Worm (Caenorhabditis elegans) whole organism, L3 larva: ENCODE data around the gene srv-19.

Source experiments
- R02D3.7 ChIP-seq: fragments of 150-350 bp; optimal IDR thresholded peaks from 2 replicates; lab custom pipeline; 2014; ENCODE audit warnings: missing biosample characterization, missing genetic modification characterization
- ama-1 ChIP-seq: fragments of 150-350 bp; optimal IDR thresholded peaks from 2 replicates; lab custom pipeline; 2018
- ceh-16 ChIP-seq: sonication (generic microtip); optimal IDR thresholded peaks from 2 replicates; lab custom pipeline; 2017; ENCODE audit warnings: missing biosample characterization, missing genetic modification characterization
- ceh-28 ChIP-seq: fragments of 150-350 bp; optimal IDR thresholded peaks from 2 replicates; lab custom pipeline; 2014; ENCODE audit warnings: missing biosample characterization, missing genetic modification reagents, missing genetic modification characterization
- egl-27 ChIP-seq: sonication (generic microtip); optimal IDR thresholded peaks from 4 replicates; lab custom pipeline; 2017; ENCODE audit warnings: missing biosample characterization, missing genetic modification reagents, missing genetic modification characterization
- egl-5 ChIP-seq: fragments of 150-350 bp; optimal IDR thresholded peaks from 2 replicates; lab custom pipeline; 2017; ENCODE audit warnings: missing biosample characterization, missing genetic modification reagents, missing genetic modification characterization, inconsistent platforms
- elt-2 ChIP-seq: sonication (generic microtip); optimal IDR thresholded peaks from 2 replicates; lab custom pipeline; 2016; ENCODE audit warnings: missing genetic modification reagents, mild to moderate bottlenecking, missing genetic modification characterization, missing compliant biosample characterization
- elt-3 ChIP-seq, 3 experiments: fragments of 150-350 bp in 1 of 3; sonication (generic microtip) in 2 of 3; optimal IDR thresholded peaks; 2 replicates in 2 of 3; 4 replicates in 1 of 3; lab custom pipeline; 2014 to 2017; ENCODE audit warnings: missing biosample characterization in 3 of 3, missing genetic modification characterization in 3 of 3
- eor-1 ChIP-seq, 2 experiments: fragments of 150-350 bp; optimal IDR thresholded peaks; 2 replicates each; lab custom pipeline; 2014 to 2018; ENCODE audit warnings: missing biosample characterization in 2 of 2, missing genetic modification characterization in 2 of 2
- fkh-10 ChIP-seq: sonication (generic microtip); optimal IDR thresholded peaks from 2 replicates; lab custom pipeline; 2017; ENCODE audit warnings: missing biosample characterization, missing genetic modification reagents, missing genetic modification characterization
- fkh-2 ChIP-seq: fragments of 150-350 bp; optimal IDR thresholded peaks from 2 replicates; lab custom pipeline; 2014; ENCODE audit warnings: missing biosample characterization, missing genetic modification reagents, missing genetic modification characterization
- hmg-11 ChIP-seq: sonication (generic microtip); optimal IDR thresholded peaks from 2 replicates; lab custom pipeline; 2016; ENCODE audit warnings: missing genetic modification characterization, missing compliant biosample characterization
- lin-39 ChIP-seq: fragments of 150-350 bp; optimal IDR thresholded peaks from 2 replicates; lab custom pipeline; 2018; ENCODE audit warnings: missing biosample characterization, missing genetic modification reagents, missing genetic modification characterization
- lsy-12 ChIP-seq: sonication (generic microtip); optimal IDR thresholded peaks from 2 replicates; lab custom pipeline; 2016; ENCODE audit warnings: mild to moderate bottlenecking, missing genetic modification characterization, missing compliant biosample characterization
- mdl-1 ChIP-seq: fragments of 150-350 bp; optimal IDR thresholded peaks from 2 replicates; lab custom pipeline; 2014; ENCODE audit warnings: missing biosample characterization, missing genetic modification characterization
- nfya-1 ChIP-seq: sonication (generic microtip); optimal IDR thresholded peaks from 2 replicates; lab custom pipeline; 2017; ENCODE audit warnings: missing genetic modification characterization, mild to moderate bottlenecking, missing compliant biosample characterization, antibody characterized with exemption, moderate library complexity; ENCODE audit not compliant: insufficient read depth
- nhr-11 ChIP-seq: fragments of 150-350 bp; optimal IDR thresholded peaks from 2 replicates; lab custom pipeline; 2014; ENCODE audit warnings: missing biosample characterization, missing genetic modification characterization
- nhr-12 ChIP-seq: fragments of 150-350 bp; optimal IDR thresholded peaks from 2 replicates; lab custom pipeline; 2014; ENCODE audit warnings: missing biosample characterization, missing genetic modification characterization
- nhr-23 ChIP-seq: fragments of 150-350 bp; optimal IDR thresholded peaks from 2 replicates; lab custom pipeline; 2014; ENCODE audit warnings: missing biosample characterization, missing genetic modification reagents, missing genetic modification characterization
- nhr-28 ChIP-seq: fragments of 150-350 bp; optimal IDR thresholded peaks from 2 replicates; lab custom pipeline; 2014; ENCODE audit warnings: missing biosample characterization, missing genetic modification characterization
- nhr-76 ChIP-seq: fragments of 150-350 bp; sonication (generic microtip); optimal IDR thresholded peaks from 5 replicates; lab custom pipeline; 2014; ENCODE audit warnings: missing biosample characterization, missing genetic modification characterization
- pha-4 ChIP-seq: fragments of 150-350 bp; optimal IDR thresholded peaks from 2 replicates; lab custom pipeline; 2014; ENCODE audit warnings: missing biosample characterization, missing genetic modification reagents, missing genetic modification characterization
- pqm-1 ChIP-seq: fragments of 150-350 bp; optimal IDR thresholded peaks from 2 replicates; lab custom pipeline; 2017; ENCODE audit warnings: missing biosample characterization, missing genetic modification characterization, inconsistent platforms
- tbx-2 ChIP-seq: sonication (generic microtip); optimal IDR thresholded peaks from 2 replicates; lab custom pipeline; 2016; ENCODE audit warnings: mild to moderate bottlenecking, missing genetic modification characterization, missing compliant biosample characterization
- unc-62 ChIP-seq: fragments of 150-350 bp; sonication (generic microtip); optimal IDR thresholded peaks from 4 replicates; lab custom pipeline; 2014; ENCODE audit warnings: missing biosample characterization, missing genetic modification reagents, missing genetic modification characterization
- zag-1 ChIP-seq: fragments of 150-350 bp; optimal IDR thresholded peaks from 2 replicates; lab custom pipeline; 2014; ENCODE audit warnings: missing biosample characterization, missing genetic modification characterization
- ztf-11 ChIP-seq: fragments of 150-350 bp; optimal IDR thresholded peaks from 2 replicates; lab custom pipeline; 2014; ENCODE audit warnings: missing biosample characterization, missing genetic modification characterization
- ztf-4 ChIP-seq: fragments of 150-350 bp; optimal IDR thresholded peaks from 2 replicates; lab custom pipeline; 2014; ENCODE audit warnings: missing biosample characterization, missing genetic modification characterization

srv-19 gene

ce11 chrIV:5850765-5851377 lies 22.9 kb downstream of the srv-19 start:
- TF ChIP-seq elt-3 (tag; optimal IDR thresholded peaks at IDR 0.05; lab: Kevin White, UChicago), result no peak

- TF ChIP-seq hmg-11 (tag; lab: Kevin White, UChicago) (peak; percentile 83), mdl-1 (tag; lab: Kevin White, UChicago) (no peak), fkh-10 (GFP tag; lab: Kevin White, UChicago) (no peak), pha-4 (tag; lab: Kevin White, UChicago) (peak; percentile 5), eor-1 (tag; optimal IDR thresholded peaks at IDR 0.05; lab: Kevin White, UChicago) (no peak), egl-27 (no peak), nhr-12 (tag; lab: Kevin White, UChicago) (no peak), nhr-11 (tag; lab: Kevin White, UChicago) (no peak), tbx-2 (tag; lab: Kevin White, UChicago) (peak; percentile 77), elt-2 (peak; percentile 3), nfya-1 (peak; percentile 54)
Measured at ce11 chrIV:5847986-5848707, 25.6 kb downstream of the srv-19 start, which contains the start of gene sams-3. Gene sams-3, plus strand, starts transcription at chrIV:5848657.

ce11 chrIV:5846269-5846668 lies 27.5 kb downstream of the srv-19 start, which contains the start of gene sams-4:
Gene sams-4, minus strand, starts transcription at chrIV:5846369.
- TF ChIP-seq nfya-1, result no peak
- TF ChIP-seq mdl-1 (tag; lab: Kevin White, UChicago), result no peak
- no peak for TF ChIP-seq ztf-11
- TF ChIP-seq fkh-2 (tag; lab: Kevin White, UChicago), result no peak
- TF ChIP-seq nhr-12 (tag; lab: Kevin White, UChicago), result no peak
- no peak for TF ChIP-seq ceh-28 (tag; lab: Kevin White, UChicago)

ce11 chrIV:5842905-5843304 lies 30.8 kb downstream of the srv-19 start:
- no peak for TF ChIP-seq egl-27
- TF ChIP-seq lin-39 (tag; lab: Kevin White, UChicago), result no peak
- TF ChIP-seq nfya-1, result peak; percentile 69
- no peak for TF ChIP-seq ceh-16
- TF ChIP-seq ceh-28 (tag; lab: Kevin White, UChicago), result no peak
- TF ChIP-seq, all 47 proteins: peak for 1

ce11 chrIV:5839178-5839577 lies 34.5 kb downstream of the srv-19 start, which contains the start of gene C06E7.2:
Gene C06E7.2, plus strand, starts transcription at chrIV:5839478.
- TF ChIP-seq mdl-1 (tag; lab: Kevin White, UChicago) (no peak), nhr-11 (tag; lab: Kevin White, UChicago) (no peak), egl-27 (no peak), zag-1 (tag; lab: Kevin White, UChicago) (no peak), R02D3.7 (tag; lab: Kevin White, UChicago) (no peak), fkh-10 (GFP tag; lab: Kevin White, UChicago) (no peak), fkh-2 (tag; lab: Kevin White, UChicago) (no peak), nhr-76 (no peak), lsy-12 (tag; lab: Kevin White, UChicago) (no peak), elt-3 (tag; optimal IDR thresholded peaks at IDR 0.05; lab: Kevin White, UChicago) (no peak), pqm-1 (tag; lab: Kevin White, UChicago) (no peak), ztf-4 (tag; lab: Kevin White, UChicago) (no peak), ama-1 (no peak)

- TF ChIP-seq egl-5 (tag; lab: Kevin White, UChicago) (peak; percentile 30), unc-62 (GFP tag; lab: Kevin White, UChicago) (peak; percentile 16), nhr-11 (tag; lab: Kevin White, UChicago) (no peak)
- TF ChIP-seq, all 47 proteins: peak for 2
Measured at ce11 chrIV:5834182-5834581, 39.5 kb downstream of the srv-19 start.

- no peak for TF ChIP-seq nhr-23 (tag; lab: Kevin White, UChicago)
- TF ChIP-seq nhr-28 (tag; lab: Kevin White, UChicago), result no peak
Measured at ce11 chrIV:5832801-5833200, 40.9 kb downstream of the srv-19 start.
